Worm (Caenorhabditis elegans) whole organism, L2 larva: ENCODE measurements around the gene dhs-6.

Source experiments
- C34F6.9 ChIP-seq: fragments of 150-350 bp; optimal IDR thresholded peaks from 2 replicates; lab custom pipeline; 2014; ENCODE audit warnings: missing biosample characterization, missing genetic modification characterization
- F13H6.1 ChIP-seq: sonication (generic microtip); optimal IDR thresholded peaks from 2 replicates; lab custom pipeline; 2016; ENCODE audit warnings: missing genetic modification characterization, missing compliant biosample characterization
- Y55F3AM.14 ChIP-seq: fragments of 200-800 bp; sonication (Bioruptor generic); optimal IDR thresholded peaks from 2 replicates; lab custom pipeline; 2018; ENCODE audit warnings: mild to moderate bottlenecking, missing genetic modification characterization, missing compliant biosample characterization
- ZK546.5 ChIP-seq: sonication (generic microtip); optimal IDR thresholded peaks from 2 replicates; lab custom pipeline; 2017; ENCODE audit warnings: missing biosample characterization, missing genetic modification characterization
- alr-1 ChIP-seq: fragments of 150-350 bp; optimal IDR thresholded peaks from 2 replicates; lab custom pipeline; 2014; ENCODE audit warnings: missing biosample characterization, missing genetic modification characterization
- aly-2 ChIP-seq: fragments of 150-350 bp; optimal IDR thresholded peaks from 2 replicates; lab custom pipeline; 2014; ENCODE audit warnings: missing biosample characterization, missing genetic modification characterization
- ama-1 ChIP-seq: fragments of 150-350 bp; optimal IDR thresholded peaks from 2 replicates; lab custom pipeline; 2018; ENCODE audit warnings: inconsistent platforms
- ceh-16 ChIP-seq: fragments of 150-350 bp; optimal IDR thresholded peaks from 2 replicates; lab custom pipeline; 2014; ENCODE audit warnings: missing biosample characterization, missing genetic modification characterization
- crh-2 ChIP-seq: sonication (generic microtip); optimal IDR thresholded peaks from 2 replicates; lab custom pipeline; 2017; ENCODE audit warnings: missing biosample characterization, missing genetic modification characterization
- elt-1 ChIP-seq: fragments of 150-350 bp; optimal IDR thresholded peaks from 2 replicates; lab custom pipeline; 2014; ENCODE audit warnings: missing biosample characterization, missing genetic modification characterization
- elt-3 ChIP-seq: sonication (generic microtip); optimal IDR thresholded peaks from 2 replicates; lab custom pipeline; 2017; ENCODE audit warnings: missing biosample characterization, missing genetic modification characterization
- fos-1 ChIP-seq: fragments of 150-350 bp; optimal IDR thresholded peaks from 2 replicates; lab custom pipeline; 2014; ENCODE audit warnings: missing biosample characterization, missing genetic modification characterization
- gmeb-1 ChIP-seq: fragments of 150-350 bp; optimal IDR thresholded peaks from 2 replicates; lab custom pipeline; 2014; ENCODE audit warnings: missing biosample characterization, missing genetic modification characterization
- lin-11 ChIP-seq: fragments of 150-350 bp; sonication (generic microtip); optimal IDR thresholded peaks from 2 replicates; lab custom pipeline; 2014; ENCODE audit warnings: missing biosample characterization, missing genetic modification characterization, inconsistent platforms, mixed read lengths
- lin-13 ChIP-seq: fragments of 150-350 bp; optimal IDR thresholded peaks from 2 replicates; lab custom pipeline; 2014; ENCODE audit warnings: missing biosample characterization, missing genetic modification reagents, missing genetic modification characterization
- lin-39 ChIP-seq: fragments of 150-350 bp; optimal IDR thresholded peaks from 2 replicates; lab custom pipeline; 2014; ENCODE audit warnings: missing biosample characterization, missing genetic modification reagents, missing genetic modification characterization
- mab-5 ChIP-seq: fragments of 150-350 bp; optimal IDR thresholded peaks from 2 replicates; lab custom pipeline; 2014; ENCODE audit warnings: missing biosample characterization, missing genetic modification characterization
- mdl-1 ChIP-seq, 2 experiments: fragments of 150-350 bp in 1 of 2; sonication (generic microtip) in 1 of 2; optimal IDR thresholded peaks; 2 replicates each; lab custom pipeline; 2017; ENCODE audit warnings: missing biosample characterization in 2 of 2, missing genetic modification characterization in 2 of 2
- nhr-10 ChIP-seq: sonication (generic microtip); optimal IDR thresholded peaks from 2 replicates; lab custom pipeline; 2017; ENCODE audit warnings: missing biosample characterization, missing genetic modification characterization
- nhr-11 ChIP-seq: fragments of 150-350 bp; optimal IDR thresholded peaks from 2 replicates; lab custom pipeline; 2014; ENCODE audit warnings: missing biosample characterization, missing genetic modification characterization
- nhr-12 ChIP-seq: fragments of 150-350 bp; optimal IDR thresholded peaks from 2 replicates; lab custom pipeline; 2014; ENCODE audit warnings: missing biosample characterization, missing genetic modification characterization
- nhr-21 ChIP-seq: fragments of 150-350 bp; optimal IDR thresholded peaks from 2 replicates; lab custom pipeline; 2014; ENCODE audit warnings: missing biosample characterization, missing genetic modification characterization
- nhr-23 ChIP-seq: fragments of 150-350 bp; optimal IDR thresholded peaks from 2 replicates; lab custom pipeline; 2014; ENCODE audit warnings: missing biosample characterization, missing genetic modification reagents, missing genetic modification characterization
- nhr-237 ChIP-seq: fragments of 150-350 bp; optimal IDR thresholded peaks from 2 replicates; lab custom pipeline; 2014; ENCODE audit warnings: missing biosample characterization, missing genetic modification characterization
- nhr-6 ChIP-seq: fragments of 150-350 bp; optimal IDR thresholded peaks from 2 replicates; lab custom pipeline; 2014; ENCODE audit warnings: missing biosample characterization, missing genetic modification characterization
- nhr-77 ChIP-seq: fragments of 150-350 bp; optimal IDR thresholded peaks from 2 replicates; lab custom pipeline; 2014; ENCODE audit warnings: missing biosample characterization, missing genetic modification characterization
- peb-1 ChIP-seq: fragments of 150-350 bp; optimal IDR thresholded peaks from 2 replicates; lab custom pipeline; 2014; ENCODE audit warnings: missing biosample characterization, missing genetic modification characterization
- skn-1 ChIP-seq: sonication (generic microtip); optimal IDR thresholded peaks from 2 replicates; lab custom pipeline; 2017; ENCODE audit warnings: missing biosample characterization, missing genetic modification characterization
- sma-3 ChIP-seq: sonication (generic microtip); optimal IDR thresholded peaks from 2 replicates; lab custom pipeline; 2016; ENCODE audit warnings: missing genetic modification reagents, missing genetic modification characterization, missing compliant biosample characterization
- sma-9 ChIP-seq, 2 experiments: fragments of 150-350 bp in 1 of 2; sonication (generic microtip) in 1 of 2; optimal IDR thresholded peaks; 2 replicates each; lab custom pipeline; 2014 to 2016; ENCODE audit warnings: missing genetic modification characterization in 2 of 2, mild to moderate bottlenecking in 1 of 2, missing biosample characterization in 1 of 2, missing compliant biosample characterization in 1 of 2, missing genetic modification reagents in 1 of 2, moderate library complexity in 1 of 2
- snpc-4 ChIP-seq: fragments of 150-350 bp; optimal IDR thresholded peaks from 2 replicates; lab custom pipeline; 2014; ENCODE audit warnings: missing biosample characterization, missing genetic modification characterization
- unc-39 ChIP-seq: fragments of 150-350 bp; optimal IDR thresholded peaks from 2 replicates; lab custom pipeline; 2014; ENCODE audit warnings: missing biosample characterization, missing genetic modification characterization
- unc-62 ChIP-seq: fragments of 150-350 bp; optimal IDR thresholded peaks from 2 replicates; lab custom pipeline; 2014; ENCODE audit warnings: missing biosample characterization, missing genetic modification reagents, missing genetic modification characterization
- ztf-1 ChIP-seq: fragments of 200-800 bp; sonication (Bioruptor generic); conservative IDR thresholded peaks from 2 replicates; pipeline ENCODE4 v1.3.6; 2022; ENCODE audit warnings: missing genetic modification characterization, missing compliant biosample characterization

dhs-6 gene

ce11 chrII:5648272-5648671 is 29.2 kb upstream of the dhs-6 start, which contains the start of gene ddl-1:
TSS of gene ddl-1 (minus strand) at chrII:5648372.
- no peak for TF ChIP-seq aly-2 (tag; lab: Kevin White, UChicago)
- TF ChIP-seq skn-1 (tag; lab: Kevin White, UChicago): no peak
- no peak for TF ChIP-seq nhr-12 (tag; lab: Kevin White, UChicago)
- no peak for TF ChIP-seq snpc-4 (tag; lab: Kevin White, UChicago)
- TF ChIP-seq unc-62 (GFP tag; lab: Kevin White, UChicago): no peak
- no peak for TF ChIP-seq nhr-11
- no peak for TF ChIP-seq lin-13 (GFP tag; lab: Kevin White, UChicago)
- no peak for TF ChIP-seq nhr-21 (tag; lab: Kevin White, UChicago)
- TF ChIP-seq, all 48 proteins: peak for 0

ce11 chrII:5646942-5647341 is 27.8 kb upstream of the dhs-6 start, which contains the start of gene F59E12.9:
TSS of gene F59E12.9 (minus strand) at chrII:5647042.
- no peak for TF ChIP-seq mab-5 (tag; lab: Kevin White, UChicago)
- TF ChIP-seq crh-2 (tag; lab: Kevin White, UChicago): no peak
- no peak for TF ChIP-seq sma-9 (GFP tag; optimal IDR thresholded peaks at IDR 0.05; lab: Kevin White, UChicago)
- no peak for TF ChIP-seq sma-9 (tag; optimal IDR thresholded peaks at IDR 0.05; lab: Kevin White, UChicago)
- no peak for TF ChIP-seq snpc-4 (tag; lab: Kevin White, UChicago)
- no peak for TF ChIP-seq unc-39 (tag; lab: Kevin White, UChicago)
- no peak for TF ChIP-seq ama-1 (lab: Kevin White, UChicago)
- TF ChIP-seq nhr-11: no peak
- no peak for TF ChIP-seq C34F6.9 (tag; lab: Kevin White, UChicago)
- no peak for TF ChIP-seq nhr-77 (tag; lab: Kevin White, UChicago)
- no peak for TF ChIP-seq mdl-1 (tag; optimal IDR thresholded peaks at IDR 0.05; lab: Kevin White, UChicago)
- TF ChIP-seq Y55F3AM.14 (GFP tag; lab: Kevin White, UChicago): no peak
- TF ChIP-seq F13H6.1 (tag; lab: Kevin White, UChicago): no peak
- TF ChIP-seq nhr-10: no peak
- TF ChIP-seq ZK546.5 (tag; lab: Kevin White, UChicago): no peak
- TF ChIP-seq peb-1: no peak
- no peak for TF ChIP-seq nhr-6 (tag; lab: Kevin White, UChicago)
- TF ChIP-seq nhr-237 (tag; lab: Kevin White, UChicago): no peak
- TF ChIP-seq alr-1: no peak
- TF ChIP-seq lin-13 (GFP tag; lab: Kevin White, UChicago): no peak
- no peak for TF ChIP-seq lin-11 (tag; lab: Kevin White, UChicago)

- TF ChIP-seq Y55F3AM.14 (GFP tag; lab: Kevin White, UChicago): no peak
- no peak for TF ChIP-seq gmeb-1 (tag; lab: Kevin White, UChicago)
- TF ChIP-seq nhr-10: no peak
- no peak for TF ChIP-seq aly-2 (tag; lab: Kevin White, UChicago)
- no peak for TF ChIP-seq lin-39 (tag; lab: Kevin White, UChicago)
- TF ChIP-seq, all 48 proteins: peak for 0
These were observed 23.0 kb upstream of the dhs-6 start for ce11 chrII:5642110-5642509.

- TF ChIP-seq gmeb-1 (tag; lab: Kevin White, UChicago) (no peak), lin-11 (tag; lab: Kevin White, UChicago) (no peak), nhr-23 (tag; lab: Kevin White, UChicago) (no peak), nhr-10 (no peak), F13H6.1 (tag; lab: Kevin White, UChicago) (no peak), crh-2 (tag; lab: Kevin White, UChicago) (no peak), sma-3 (GFP tag; lab: Kevin White, UChicago) (no peak), elt-1 (tag; lab: Kevin White, UChicago) (no peak), ztf-1 (no peak), elt-3 (tag; lab: Kevin White, UChicago) (no peak), ceh-16 (tag; lab: Kevin White, UChicago) (no peak), sma-9 (GFP tag; optimal IDR thresholded peaks at IDR 0.05; lab: Kevin White, UChicago) (no peak), sma-9 (tag; optimal IDR thresholded peaks at IDR 0.05; lab: Kevin White, UChicago) (no peak), mdl-1 (tag; optimal IDR thresholded peaks at IDR 0.05; lab: Kevin White, UChicago) (no peak), aly-2 (tag; lab: Kevin White, UChicago) (no peak), fos-1 (no peak), ama-1 (lab: Kevin White, UChicago) (no peak), ZK546.5 (tag; lab: Kevin White, UChicago) (no peak), skn-1 (tag; lab: Kevin White, UChicago) (no peak), C34F6.9 (tag; lab: Kevin White, UChicago) (no peak), lin-39 (tag; lab: Kevin White, UChicago) (no peak)
These were observed 21.4 kb upstream of the dhs-6 start for ce11 chrII:5640362-5641079.
